Fruit fly (Drosophila melanogaster): Measurements from ENCODE around the gene CG5439.

Gene CG5439

DNA sequence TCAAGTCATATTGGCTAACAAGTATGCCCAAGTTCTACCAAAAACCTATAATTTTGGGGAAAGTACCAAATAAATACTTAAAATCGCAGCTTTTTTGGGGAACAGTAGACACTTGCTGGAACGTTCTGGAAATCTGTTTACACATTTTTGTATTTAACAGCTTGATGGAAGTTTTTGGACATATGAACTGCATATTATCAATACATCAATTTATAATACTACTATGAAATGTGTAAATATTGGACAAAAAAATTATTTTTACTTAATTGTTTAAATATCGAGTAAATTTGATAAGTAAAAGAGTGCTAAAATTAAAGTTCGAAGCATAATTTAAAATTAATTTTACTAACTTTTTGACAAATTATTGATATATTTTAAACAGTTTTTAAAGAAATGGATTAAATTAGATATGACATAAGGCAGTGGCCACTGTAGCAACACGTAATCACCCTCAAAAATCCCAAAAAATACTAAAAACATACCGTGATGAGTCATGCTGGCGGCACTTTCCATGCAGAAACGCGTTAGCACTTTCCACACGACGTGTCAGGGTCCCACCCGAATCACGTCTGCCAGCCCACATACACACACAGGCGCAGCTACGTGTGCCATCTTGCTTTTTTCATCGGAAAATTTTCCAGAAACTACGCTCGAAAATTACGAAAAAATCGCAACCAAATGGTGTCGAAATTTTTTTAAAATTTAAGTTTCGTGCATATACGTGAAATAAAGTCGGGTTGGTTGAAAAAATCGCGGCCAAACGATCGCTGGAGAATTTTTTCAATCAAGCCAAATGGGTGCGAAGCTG lies 11.8 kb upstream of the CG5439 start, which contains the start of gene Sirt1 (continued):
- TF ChIP-seq mam (GFP tag; optimal IDR thresholded peaks at IDR 0.05): peak; percentile 59
- peak; percentile 72 for TF ChIP-seq org-1 (GFP tag; optimal IDR thresholded peaks at IDR 0.05)
- peak; percentile 18 for TF ChIP-seq CG4854 (GFP tag; optimal IDR thresholded peaks at IDR 0.05)
- peak; percentile 84 for TF ChIP-seq CG12155 (GFP tag; optimal IDR thresholded peaks at IDR 0.05)
- TF ChIP-seq Meics (GFP tag; optimal IDR thresholded peaks at IDR 0.05): peak; percentile 91
- TF ChIP-seq Dref (GFP tag; IDR thresholded peaks at IDR 0.05): no peak
- TF ChIP-seq mirr (GFP tag; optimal IDR thresholded peaks at IDR 0.05): no peak
- no peak for TF ChIP-seq bowl (GFP tag; IDR thresholded peaks at IDR 0.05)
- TF ChIP-seq gfzf (GFP tag; optimal IDR thresholded peaks at IDR 0.05): peak; percentile 82
- TF ChIP-seq CG16863 (GFP tag; optimal IDR thresholded peaks at IDR 0.05): peak; percentile 57
- TF ChIP-seq cas (GFP tag; IDR thresholded peaks at IDR 0.05): no peak
- peak; percentile 59 for TF ChIP-seq pnt (GFP tag; optimal IDR thresholded peaks at IDR 0.05)
- TF ChIP-seq CG11085 (GFP tag; IDR thresholded peaks at IDR 0.05): peak; percentile 74
- TF ChIP-seq cwo (GFP tag; optimal IDR thresholded peaks at IDR 0.05): peak; percentile 72
- peak; percentile 56; the same call in 2 of the 3 replicates for TF ChIP-seq H15 (GFP tag; IDR thresholded peaks at IDR 0.05)
- peak; percentile 98 for TF ChIP-seq CG32767 (GFP tag; IDR thresholded peaks at IDR 0.05)
- TF ChIP-seq CG5180 (GFP tag; optimal IDR thresholded peaks at IDR 0.05): no peak
- TF ChIP-seq CG2129 (GFP tag; IDR thresholded peaks at IDR 0.05; ENCODE audit: partially characterized antibody): no peak
- no peak for TF ChIP-seq Hmx (GFP tag; optimal IDR thresholded peaks at IDR 0.05)
- TF ChIP-seq CG8359 (GFP tag; optimal IDR thresholded peaks at IDR 0.05; ENCODE audit: borderline replicate concordance): peak; percentile 39
- TF ChIP-seq ttk (GFP tag; IDR thresholded peaks at IDR 0.05): peak; percentile 64
- TF ChIP-seq Ets97D (GFP tag; optimal IDR thresholded peaks at IDR 0.05): peak; percentile 8
- TF ChIP-seq Opbp (GFP tag; IDR thresholded peaks at IDR 0.05; ENCODE audit: partially characterized antibody): peak; percentile 43; the same call in 1 of the 3 replicates
- peak; percentile 84 for TF ChIP-seq CG9817 (tag; optimal IDR thresholded peaks at IDR 0.05)
- TF ChIP-seq PHDP (tag; optimal IDR thresholded peaks at IDR 0.05): peak; percentile 84
- TF ChIP-seq CG34422 (GFP tag; IDR thresholded peaks at IDR 0.05): no peak; the same call in 2 of the 3 replicates
- no peak for TF ChIP-seq h (optimal IDR thresholded peaks at IDR 0.05)
- TF ChIP-seq Drgx (GFP tag; IDR thresholded peaks at IDR 0.05): peak; percentile 48; the same call in 1 of the 2 replicates
- TF ChIP-seq gt (GFP tag; IDR thresholded peaks at IDR 0.05): 0 out of 2 replicates have a peak, but pooled peaks have one; percentile 27
- TF ChIP-seq CG14050 (GFP tag; IDR thresholded peaks at IDR 0.05): 0 out of 3 replicates have a peak, but pooled peaks have one; percentile 47
- TF ChIP-seq CG2120 (GFP tag; optimal IDR thresholded peaks at IDR 0.05): peak; percentile 85
- TF ChIP-seq slp2 (GFP tag; optimal IDR thresholded peaks at IDR 0.05): peak; percentile 16
- TF ChIP-seq cg (GFP tag; optimal IDR thresholded peaks at IDR 0.05): peak; percentile 87
- peak; percentile 88 for TF ChIP-seq fd96Cb (tag; optimal IDR thresholded peaks at IDR 0.05)
- TF ChIP-seq Ravus (GFP tag; IDR thresholded peaks at IDR 0.05): peak; percentile 43
- no peak for TF ChIP-seq CG33213 (GFP tag; optimal IDR thresholded peaks at IDR 0.05)
- no peak for TF ChIP-seq CHES-1-like (GFP tag; optimal IDR thresholded peaks at IDR 0.05)
- TF ChIP-seq CG15479 (GFP tag; optimal IDR thresholded peaks at IDR 0.05): no peak
- TF ChIP-seq CG17361 (GFP tag; IDR thresholded peaks at IDR 0.05): peak; percentile 98
- TF ChIP-seq nmo (GFP tag; optimal IDR thresholded peaks at IDR 0.05): peak; percentile 95
- TF ChIP-seq crp (GFP tag; optimal IDR thresholded peaks at IDR 0.05): peak in 1 of 2 experiments; percentile 49
- TF ChIP-seq gsb (GFP tag; IDR thresholded peaks at IDR 0.05): peak; percentile 52; the same call in 1 of the 2 replicates
- 0 out of 2 replicates have a peak, but pooled peaks have one; percentile 21 for TF ChIP-seq CG16779 (GFP tag; IDR thresholded peaks at IDR 0.05)
- peak; percentile 92 for TF ChIP-seq CG12391 (tag; optimal IDR thresholded peaks at IDR 0.05)
- peak; percentile 88 for TF ChIP-seq CG12104 (GFP tag; optimal IDR thresholded peaks at IDR 0.05)
- TF ChIP-seq salm (tag; optimal IDR thresholded peaks at IDR 0.05): peak; percentile 48
- peak; percentile 70 to 85 for TF ChIP-seq Pdp1 (GFP tag; optimal IDR thresholded peaks at IDR 0.05)
- peak; percentile 88 for TF ChIP-seq CG8924 (tag; optimal IDR thresholded peaks at IDR 0.05)
- TF ChIP-seq sr (GFP tag; IDR thresholded peaks at IDR 0.05): no peak
